Fruit fly (Drosophila melanogaster): ENCODE results near the gene mfas.

Gene mfas

dm6 chr3R:11945450-11946317 is 47.4 kb downstream of the mfas start:
- TF ChIP-seq pan (optimal IDR thresholded peaks at IDR 0.05): no peak
- no peak for TF ChIP-seq dmrt93B (GFP tag; optimal IDR thresholded peaks at IDR 0.05)
- TF ChIP-seq Dfd (GFP tag; optimal IDR thresholded peaks at IDR 0.05): no peak
- TF ChIP-seq tai (GFP tag; optimal IDR thresholded peaks at IDR 0.05): no peak
- no peak for TF ChIP-seq GATAd (GFP tag; optimal IDR thresholded peaks at IDR 0.05)
- no peak for TF ChIP-seq Hr83 (GFP tag; optimal IDR thresholded peaks at IDR 0.05; ENCODE audit: poor library complexity, severe bottlenecking)

- TF ChIP-seq Vsx2 (GFP tag; optimal IDR thresholded peaks at IDR 0.05; ENCODE audit: partially characterized antibody) (peak; percentile 62), woc (GFP tag; optimal IDR thresholded peaks at IDR 0.05) (no peak)
Measured at dm6 chr3R:11941116-11941515, 52.0 kb downstream of the mfas start.

- no peak for TF ChIP-seq HLH106 (tag; optimal IDR thresholded peaks at IDR 0.05)
- TF ChIP-seq foxo (GFP tag; optimal IDR thresholded peaks at IDR 0.05): peak in 1 of 2 experiments; percentile 55
- TF ChIP-seq sv (GFP tag; optimal IDR thresholded peaks at IDR 0.05): no peak
- TF ChIP-seq ey (GFP tag; optimal IDR thresholded peaks at IDR 0.05): peak; percentile 44
- TF ChIP-seq Abd-B (GFP tag; optimal IDR thresholded peaks at IDR 0.05): no peak
- TF ChIP-seq Sp1 (GFP tag; optimal IDR thresholded peaks at IDR 0.05): no peak
- peak; percentile 52 for TF ChIP-seq fru (GFP tag; optimal IDR thresholded peaks at IDR 0.05)
- peak; percentile 43 for TF ChIP-seq h (GFP tag; optimal IDR thresholded peaks at IDR 0.05)
- no peak for TF ChIP-seq Hr78 (GFP tag; optimal IDR thresholded peaks at IDR 0.05)
- TF ChIP-seq pan (optimal IDR thresholded peaks at IDR 0.05): no peak
- peak; percentile 26 for TF ChIP-seq Hr83 (GFP tag; optimal IDR thresholded peaks at IDR 0.05; ENCODE audit: poor library complexity, severe bottlenecking)
- TF ChIP-seq woc (GFP tag; optimal IDR thresholded peaks at IDR 0.05): peak; percentile 56
- peak; percentile 9 for TF ChIP-seq Jra (GFP tag; optimal IDR thresholded peaks at IDR 0.05)
- TF ChIP-seq sage (GFP tag; optimal IDR thresholded peaks at IDR 0.05): peak; percentile 32
- TF ChIP-seq CG32264 (GFP tag; optimal IDR thresholded peaks at IDR 0.05): no peak
- TF ChIP-seq dl (GFP tag; optimal IDR thresholded peaks at IDR 0.05; ENCODE audit: insufficient read depth in 1 of 2, partially characterized antibody in 2 of 2): peak; percentile 2 to 26
- no peak for TF ChIP-seq lola (GFP tag; optimal IDR thresholded peaks at IDR 0.05)
- peak; percentile 8 for TF ChIP-seq Rel (GFP tag; optimal IDR thresholded peaks at IDR 0.05)
- TF ChIP-seq Rel (tag; optimal IDR thresholded peaks at IDR 0.05): no peak
- TF ChIP-seq Mio (GFP tag; optimal IDR thresholded peaks at IDR 0.05): no peak
- TF ChIP-seq CG9705 (GFP tag; optimal IDR thresholded peaks at IDR 0.05): no peak
- no peak for TF ChIP-seq N (GFP tag; optimal IDR thresholded peaks at IDR 0.05)
- TF ChIP-seq usp (GFP tag; optimal IDR thresholded peaks at IDR 0.05): no peak
- TF ChIP-seq tai (GFP tag; optimal IDR thresholded peaks at IDR 0.05): no peak
- no peak for TF ChIP-seq Dfd (GFP tag; optimal IDR thresholded peaks at IDR 0.05)
- TF ChIP-seq Dif (GFP tag; optimal IDR thresholded peaks at IDR 0.05; ENCODE audit: partially characterized antibody): peak; percentile 48
- peak; percentile 67 for TF ChIP-seq CrebA (GFP tag; optimal IDR thresholded peaks at IDR 0.05; ENCODE audit: borderline replicate concordance)
- TF ChIP-seq psq (GFP tag; optimal IDR thresholded peaks at IDR 0.05): peak; percentile 51
- TF ChIP-seq Vsx2 (GFP tag; optimal IDR thresholded peaks at IDR 0.05; ENCODE audit: partially characterized antibody): peak; percentile 30
- peak; percentile 20 for TF ChIP-seq br (GFP tag; optimal IDR thresholded peaks at IDR 0.05)
- no peak for TF ChIP-seq jim (GFP tag; optimal IDR thresholded peaks at IDR 0.05)
- TF ChIP-seq dmrt93B (GFP tag; optimal IDR thresholded peaks at IDR 0.05): no peak
- TF ChIP-seq OdsH (GFP tag; optimal IDR thresholded peaks at IDR 0.05): peak; percentile 31
- no peak for TF ChIP-seq brk (GFP tag; optimal IDR thresholded peaks at IDR 0.05)
- TF ChIP-seq rgr (GFP tag; optimal IDR thresholded peaks at IDR 0.05): peak; percentile 21
- TF ChIP-seq Myc (optimal IDR thresholded peaks at IDR 0.05): no peak
- TF ChIP-seq Hnf4 (GFP tag; optimal IDR thresholded peaks at IDR 0.05): no peak
- no peak for TF ChIP-seq dsf (GFP tag; optimal IDR thresholded peaks at IDR 0.05; ENCODE audit: borderline replicate concordance)
- TF ChIP-seq GATAd (GFP tag; optimal IDR thresholded peaks at IDR 0.05): no peak
Measured at dm6 chr3R:11937427-11938114, 55.5 kb downstream of the mfas start.
